Worm (Caenorhabditis elegans): ENCODE data around the gene ZC449.8.

- TF ChIP-seq R02D3.7 (tag; optimal IDR thresholded peaks at IDR 0.05) (no peak), unc-62 (GFP tag; optimal IDR thresholded peaks at IDR 0.05) (no peak), nhr-77 (tag; optimal IDR thresholded peaks at IDR 0.05) (no peak), fkh-10 (GFP tag; optimal IDR thresholded peaks at IDR 0.05) (no peak), hmg-11 (tag; optimal IDR thresholded peaks at IDR 0.05) (no peak), pha-4 (tag; optimal IDR thresholded peaks at IDR 0.05) (no peak), elt-1 (tag; optimal IDR thresholded peaks at IDR 0.05) (no peak), skn-1 (tag; optimal IDR thresholded peaks at IDR 0.05) (no peak), ztf-4 (tag; optimal IDR thresholded peaks at IDR 0.05) (no peak), lin-39 (tag; optimal IDR thresholded peaks at IDR 0.05) (peak; percentile 78), nhr-23 (tag; optimal IDR thresholded peaks at IDR 0.05) (no peak)
Measured at ce11 chrX:5027923-5028592, 12.2 kb downstream of the ZC449.8 start.

Data from whole organism, L3 larva.